Worm (Caenorhabditis elegans): Measurements from ENCODE around the gene col-165.
A peak's percentile ranks its signal among the peaks of the same experiment; 100 is the strongest.

The col-165 gene

DNA sequence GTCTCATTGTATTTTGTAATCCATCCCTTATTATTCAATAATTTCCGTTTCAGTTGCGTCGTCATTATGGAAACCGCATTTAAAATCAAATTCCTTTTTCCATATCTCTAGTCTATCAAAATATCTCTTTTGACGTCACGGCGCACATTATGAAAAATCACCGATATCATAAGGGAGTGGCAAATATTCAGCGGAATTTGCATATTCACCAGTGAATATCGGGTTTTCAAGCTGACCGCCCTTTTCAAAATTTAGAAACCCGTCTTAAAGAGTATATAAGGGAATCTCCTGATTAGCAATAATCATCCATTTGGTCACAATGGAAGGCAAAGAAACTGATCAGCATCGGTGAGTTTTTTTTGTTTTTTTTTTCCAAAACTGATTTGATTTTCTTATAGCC lies at the start of gene col-165:
col-165 (plus strand) TSS at position 301 of the 400 bp plus-strand sequence.
- no peak for TF ChIP-seq jun-1 (tag; optimal IDR thresholded peaks at IDR 0.05)
- no peak for TF ChIP-seq fkh-2 (tag; optimal IDR thresholded peaks at IDR 0.05)
- no peak for TF ChIP-seq daf-12 (tag; optimal IDR thresholded peaks at IDR 0.05)
- no peak for TF ChIP-seq unc-39 (tag; optimal IDR thresholded peaks at IDR 0.05)
- no peak for TF ChIP-seq snpc-4 (tag; optimal IDR thresholded peaks at IDR 0.05)
- TF ChIP-seq nhr-76 (tag; optimal IDR thresholded peaks at IDR 0.05), result no peak
- no peak for TF ChIP-seq zag-1 (tag; optimal IDR thresholded peaks at IDR 0.05)
- no peak for TF ChIP-seq eor-1 (tag; optimal IDR thresholded peaks at IDR 0.05)
- TF ChIP-seq ceh-28 (tag; optimal IDR thresholded peaks at IDR 0.05), result no peak
- no peak for TF ChIP-seq fos-1 (tag; optimal IDR thresholded peaks at IDR 0.05)
- TF ChIP-seq nhr-77 (tag; optimal IDR thresholded peaks at IDR 0.05), result no peak
- no peak for TF ChIP-seq elt-1 (tag; optimal IDR thresholded peaks at IDR 0.05)
- no peak for TF ChIP-seq nhr-43 (tag; optimal IDR thresholded peaks at IDR 0.05; ENCODE audit: poor library complexity, severe bottlenecking)
- no peak for TF ChIP-seq skn-1 (tag; optimal IDR thresholded peaks at IDR 0.05)
- no peak for TF ChIP-seq egl-5 (tag; optimal IDR thresholded peaks at IDR 0.05)
- no peak for TF ChIP-seq sea-2 (GFP tag; optimal IDR thresholded peaks at IDR 0.05)
- TF ChIP-seq ZK546.5 (tag; optimal IDR thresholded peaks at IDR 0.05), result no peak
- TF ChIP-seq lsy-12 (tag; optimal IDR thresholded peaks at IDR 0.05), result no peak
- TF ChIP-seq nhr-23 (tag; optimal IDR thresholded peaks at IDR 0.05), result no peak

DNA sequence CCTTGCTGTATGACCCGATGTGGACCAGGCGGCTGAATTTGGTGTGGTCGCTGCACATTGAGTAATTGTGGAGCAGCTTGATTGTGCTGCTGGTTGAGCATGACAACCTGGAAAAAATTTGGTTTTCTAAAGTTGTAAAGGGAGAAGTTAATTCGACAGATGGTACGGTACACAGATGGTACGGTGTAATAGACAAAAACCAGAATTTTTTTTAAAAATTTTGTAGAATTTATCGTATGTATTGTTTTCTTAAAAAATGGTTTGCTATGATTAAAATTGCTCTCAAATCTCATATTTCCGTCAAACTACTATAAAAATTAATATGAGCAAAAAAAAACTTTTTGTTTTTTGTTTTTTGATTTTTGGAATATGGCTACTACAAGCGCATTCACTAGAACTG lies 46.6 kb upstream of the col-165 start, which contains the start of gene pqn-15:
pqn-15 (minus strand) TSS at position 101 of the 400 bp plus-strand sequence.
- TF ChIP-seq nhr-23 (tag; optimal IDR thresholded peaks at IDR 0.05) (no peak), R02D3.7 (tag; optimal IDR thresholded peaks at IDR 0.05) (no peak), skn-1 (tag; optimal IDR thresholded peaks at IDR 0.05) (no peak), hmg-11 (tag; optimal IDR thresholded peaks at IDR 0.05) (no peak), ceh-28 (tag; optimal IDR thresholded peaks at IDR 0.05) (no peak)

DNA sequence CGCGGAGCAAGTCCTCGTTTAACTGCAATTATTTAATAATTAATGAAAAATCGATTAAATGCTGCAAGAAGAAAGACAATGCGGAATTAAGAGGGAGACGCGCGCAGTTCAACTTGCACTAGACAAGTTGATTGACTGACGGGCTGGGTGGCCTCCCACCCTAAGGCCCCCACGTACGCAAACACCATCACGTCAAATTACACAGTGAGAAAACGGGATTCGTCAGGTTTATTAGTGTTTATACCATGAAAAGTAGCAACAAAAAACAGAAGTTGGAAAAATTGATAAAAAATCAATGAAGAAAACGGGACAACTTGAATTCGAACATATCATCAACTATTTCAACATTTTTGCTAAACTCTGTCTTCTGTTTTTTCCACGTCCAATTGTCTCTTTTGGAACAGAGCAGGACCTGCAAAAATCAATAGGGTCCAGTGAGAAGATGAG lies 45.8 kb upstream of the col-165 start:
- no peak for TF ChIP-seq ama-1 (optimal IDR thresholded peaks at IDR 0.05)
- TF ChIP-seq unc-62 (GFP tag; optimal IDR thresholded peaks at IDR 0.05), result no peak
- TF ChIP-seq fkh-2 (tag; optimal IDR thresholded peaks at IDR 0.05), result no peak
- no peak for TF ChIP-seq ztf-4 (tag; optimal IDR thresholded peaks at IDR 0.05)
- TF ChIP-seq nfya-1 (tag; optimal IDR thresholded peaks at IDR 0.05; ENCODE audit: insufficient read depth), result peak; percentile 44
- peak; percentile 25 for TF ChIP-seq elt-2 (tag; optimal IDR thresholded peaks at IDR 0.05)
- TF ChIP-seq tbx-2 (tag; optimal IDR thresholded peaks at IDR 0.05), result no peak
- TF ChIP-seq nhr-23 (tag; optimal IDR thresholded peaks at IDR 0.05), result no peak
- TF ChIP-seq fos-1 (tag; optimal IDR thresholded peaks at IDR 0.05), result no peak
- no peak for TF ChIP-seq skn-1 (tag; optimal IDR thresholded peaks at IDR 0.05)
- TF ChIP-seq eor-1 (tag; optimal IDR thresholded peaks at IDR 0.05), result no peak
- TF ChIP-seq egl-5 (tag; optimal IDR thresholded peaks at IDR 0.05), result no peak
- no peak for TF ChIP-seq ceh-16 (tag; optimal IDR thresholded peaks at IDR 0.05)
- TF ChIP-seq R02D3.7 (tag; optimal IDR thresholded peaks at IDR 0.05), result no peak
- TF ChIP-seq pqm-1 (tag; optimal IDR thresholded peaks at IDR 0.05), result no peak
- TF ChIP-seq egl-27 (tag; optimal IDR thresholded peaks at IDR 0.05), result no peak
- TF ChIP-seq elt-1 (tag; optimal IDR thresholded peaks at IDR 0.05), result no peak
- no peak for TF ChIP-seq daf-12 (tag; optimal IDR thresholded peaks at IDR 0.05)
- no peak for TF ChIP-seq nhr-11 (tag; optimal IDR thresholded peaks at IDR 0.05)
- no peak for TF ChIP-seq nhr-43 (tag; optimal IDR thresholded peaks at IDR 0.05; ENCODE audit: poor library complexity, severe bottlenecking)
- no peak for TF ChIP-seq nhr-77 (tag; optimal IDR thresholded peaks at IDR 0.05)
- no peak for TF ChIP-seq ZK546.5 (tag; optimal IDR thresholded peaks at IDR 0.05)
- no peak for TF ChIP-seq nhr-67 (tag; optimal IDR thresholded peaks at IDR 0.05)
- TF ChIP-seq nhr-12 (tag; optimal IDR thresholded peaks at IDR 0.05), result no peak
- no peak for TF ChIP-seq nhr-76 (tag; optimal IDR thresholded peaks at IDR 0.05)
- peak; percentile 75 for TF ChIP-seq hmg-11 (tag; optimal IDR thresholded peaks at IDR 0.05)
- TF ChIP-seq lin-39 (tag; optimal IDR thresholded peaks at IDR 0.05), result no peak
- TF ChIP-seq nhr-237 (tag; optimal IDR thresholded peaks at IDR 0.05), result no peak
- TF ChIP-seq aly-2 (tag; optimal IDR thresholded peaks at IDR 0.05), result no peak
- no peak for TF ChIP-seq unc-39 (tag; optimal IDR thresholded peaks at IDR 0.05)
- no peak for TF ChIP-seq ceh-9 (tag; optimal IDR thresholded peaks at IDR 0.05)
- peak; percentile 19 for TF ChIP-seq lsy-12 (tag; optimal IDR thresholded peaks at IDR 0.05)
- TF ChIP-seq ceh-82 (tag; optimal IDR thresholded peaks at IDR 0.05), result no peak
- TF ChIP-seq nhr-25 (tag; optimal IDR thresholded peaks at IDR 0.05), result peak; percentile 50
- no peak for TF ChIP-seq jun-1 (tag; optimal IDR thresholded peaks at IDR 0.05)
- TF ChIP-seq nhr-28 (tag; optimal IDR thresholded peaks at IDR 0.05), result no peak
